Fruit fly (Drosophila melanogaster): ENCODE measurements around the gene CG46281.

The CG46281 gene

dm6 chr3R:13015811-13016766 is 14.0 kb downstream of the CG46281 start (continued):
- peak; percentile 59 for TF ChIP-seq CG2120 (GFP tag; optimal IDR thresholded peaks at IDR 0.05)
- TF ChIP-seq Jarid2 (GFP tag; optimal IDR thresholded peaks at IDR 0.05): no peak
- TF ChIP-seq CG6254 (GFP tag; optimal IDR thresholded peaks at IDR 0.05): no peak
- no peak for TF ChIP-seq CG3995 (GFP tag; optimal IDR thresholded peaks at IDR 0.05)
- TF ChIP-seq nom (GFP tag; optimal IDR thresholded peaks at IDR 0.05): peak; percentile 68
- TF ChIP-seq HmgZ (tag; optimal IDR thresholded peaks at IDR 0.05): no peak
- TF ChIP-seq Hr39 (optimal IDR thresholded peaks at IDR 0.05): no peak
- no peak for TF ChIP-seq inv (GFP tag; IDR thresholded peaks at IDR 0.05; ENCODE audit: partially characterized antibody)
- no peak for TF ChIP-seq Gug (GFP tag; IDR thresholded peaks at IDR 0.05)
- no peak for TF ChIP-seq CG11560 (tag; IDR thresholded peaks at IDR 0.05)
- peak; percentile 2 for TF ChIP-seq HmgD (GFP tag; optimal IDR thresholded peaks at IDR 0.05)
- no peak for TF ChIP-seq Kr (GFP tag; optimal IDR thresholded peaks at IDR 0.05)
- TF ChIP-seq lilli (GFP tag; optimal IDR thresholded peaks at IDR 0.05): peak; percentile 16
- TF ChIP-seq ro (GFP tag; IDR thresholded peaks at IDR 0.05): no peak
- no peak for TF ChIP-seq CG30020 (tag; optimal IDR thresholded peaks at IDR 0.05)
- peak; percentile 12 for TF ChIP-seq nmo (GFP tag; optimal IDR thresholded peaks at IDR 0.05)
- TF ChIP-seq PHDP (tag; optimal IDR thresholded peaks at IDR 0.05): peak; percentile 16
- TF ChIP-seq CG17802 (tag; optimal IDR thresholded peaks at IDR 0.05): no peak
- no peak for TF ChIP-seq Dref (GFP tag; IDR thresholded peaks at IDR 0.05)
- no peak for TF ChIP-seq CG9876 (GFP tag; optimal IDR thresholded peaks at IDR 0.05)
- no peak for TF ChIP-seq Atf6 (GFP tag; IDR thresholded peaks at IDR 0.05)
- no peak for TF ChIP-seq sob (GFP tag; IDR thresholded peaks at IDR 0.05)
- TF ChIP-seq CG8290 (GFP tag; optimal IDR thresholded peaks at IDR 0.05): no peak
- peak in 1 of 2 experiments; percentile 35 for TF ChIP-seq CG8290 (tag; optimal IDR thresholded peaks at IDR 0.05)
- TF ChIP-seq CG13296 (GFP tag; optimal IDR thresholded peaks at IDR 0.05): no peak
- TF ChIP-seq bcd (GFP tag; optimal IDR thresholded peaks at IDR 0.05): peak; percentile 0
- TF ChIP-seq Bteb2 (GFP tag; optimal IDR thresholded peaks at IDR 0.05): no peak
- TF ChIP-seq CG18011 (GFP tag; optimal IDR thresholded peaks at IDR 0.05): no peak
- peak; percentile 88 for TF ChIP-seq grn (GFP tag; optimal IDR thresholded peaks at IDR 0.05)
- no peak for TF ChIP-seq gsb-n (tag; optimal IDR thresholded peaks at IDR 0.05)
- peak; percentile 82 for TF ChIP-seq Med (GFP tag)
- no peak for TF ChIP-seq yki (optimal IDR thresholded peaks at IDR 0.05)
- peak; percentile 86 for TF ChIP-seq CG6175 (GFP tag; IDR thresholded peaks at IDR 0.05)
- no peak for TF ChIP-seq NC2α (GFP tag; optimal IDR thresholded peaks at IDR 0.05)
- TF ChIP-seq org-1 (GFP tag; optimal IDR thresholded peaks at IDR 0.05): no peak
- no peak for TF ChIP-seq p53 (GFP tag; optimal IDR thresholded peaks at IDR 0.05)
- no peak for TF ChIP-seq dmrt99B (tag; optimal IDR thresholded peaks at IDR 0.05)
- peak; percentile 42 for TF ChIP-seq corto (GFP tag; optimal IDR thresholded peaks at IDR 0.05)
- TF ChIP-seq jigr1 (GFP tag; IDR thresholded peaks at IDR 0.05): no peak
- no peak for TF ChIP-seq CG33557 (GFP tag; optimal IDR thresholded peaks at IDR 0.05)
- no peak for TF ChIP-seq Abd-B (GFP tag; optimal IDR thresholded peaks at IDR 0.05)
- no peak for TF ChIP-seq prd (optimal IDR thresholded peaks at IDR 0.05)
- no peak for TF ChIP-seq prd (GFP tag; IDR thresholded peaks at IDR 0.05)
- TF ChIP-seq lov (optimal IDR thresholded peaks at IDR 0.05): no peak
- TF ChIP-seq lov (GFP tag; IDR thresholded peaks at IDR 0.05): 0 out of 3 replicates have a peak, but pooled peaks have one; percentile 6
- TF ChIP-seq Gsc (GFP tag; IDR thresholded peaks at IDR 0.05): no peak
- no peak for TF ChIP-seq CG10274 (GFP tag; optimal IDR thresholded peaks at IDR 0.05)
- no peak for TF ChIP-seq CG12071 (GFP tag; optimal IDR thresholded peaks at IDR 0.05)
- TF ChIP-seq CG18599 (GFP tag; optimal IDR thresholded peaks at IDR 0.05): no peak
- TF ChIP-seq cad (GFP tag; optimal IDR thresholded peaks at IDR 0.05): no peak
- no peak for TF ChIP-seq CG17359 (tag; optimal IDR thresholded peaks at IDR 0.05)

Data from whole organism, embryonic.